Fruit fly (Drosophila melanogaster): ENCODE data around the gene a6.

a6 gene

dm6 chrX:1705929-1706328 is 10.2 kb upstream of the a6 start (continued):
- no peak for TF ChIP-seq achi (GFP tag; optimal IDR thresholded peaks at IDR 0.05)
- no peak for TF ChIP-seq esn (GFP tag; optimal IDR thresholded peaks at IDR 0.05)
- peak; percentile 4 for TF ChIP-seq cyc (GFP tag; optimal IDR thresholded peaks at IDR 0.05)
- TF ChIP-seq topi (GFP tag; optimal IDR thresholded peaks at IDR 0.05) = peak; percentile 32
- no peak for TF ChIP-seq Hr39 (GFP tag; optimal IDR thresholded peaks at IDR 0.05)
- no peak for TF ChIP-seq salr (GFP tag; optimal IDR thresholded peaks at IDR 0.05)
- TF ChIP-seq acj6 (GFP tag; optimal IDR thresholded peaks at IDR 0.05) = no peak
- TF ChIP-seq Eip78C (GFP tag) = peak; percentile 16
- TF ChIP-seq CG6854 (GFP tag; optimal IDR thresholded peaks at IDR 0.05) = no peak
- 0 out of 2 replicates have a peak, but pooled peaks have one; percentile 9 for TF ChIP-seq CG15336 (GFP tag; IDR thresholded peaks at IDR 0.05)
- no peak for TF ChIP-seq Sox15 (GFP tag; optimal IDR thresholded peaks at IDR 0.05)
- TF ChIP-seq Met (GFP tag; optimal IDR thresholded peaks at IDR 0.05) = no peak
- no peak for TF ChIP-seq CG6163 (GFP tag; IDR thresholded peaks at IDR 0.05)
- TF ChIP-seq pdm3 (GFP tag; optimal IDR thresholded peaks at IDR 0.05) = no peak
- no peak for TF ChIP-seq dac (GFP tag; optimal IDR thresholded peaks at IDR 0.05)
- no peak for TF ChIP-seq eg (GFP tag; IDR thresholded peaks at IDR 0.05)
- TF ChIP-seq Blimp-1 (GFP tag; optimal IDR thresholded peaks at IDR 0.05) = no peak
- TF ChIP-seq svp (GFP tag) = peak; percentile 55
- TF ChIP-seq CG32006 (GFP tag; optimal IDR thresholded peaks at IDR 0.05) = no peak
- TF ChIP-seq CG8119 (GFP tag; IDR thresholded peaks at IDR 0.05) = no peak
- no peak for TF ChIP-seq lz (GFP tag; optimal IDR thresholded peaks at IDR 0.05)
- no peak for TF ChIP-seq Lpt (GFP tag; optimal IDR thresholded peaks at IDR 0.05)
- no peak for TF ChIP-seq net (GFP tag; optimal IDR thresholded peaks at IDR 0.05)
- TF ChIP-seq CG3919 (GFP tag; optimal IDR thresholded peaks at IDR 0.05) = no peak
- TF ChIP-seq CG16779 (tag; optimal IDR thresholded peaks at IDR 0.05) = no peak
- TF ChIP-seq Ets96B (tag; optimal IDR thresholded peaks at IDR 0.05) = peak; percentile 50
- TF ChIP-seq CG8319 (GFP tag; optimal IDR thresholded peaks at IDR 0.05) = no peak
- no peak for TF ChIP-seq Hr38 (GFP tag; optimal IDR thresholded peaks at IDR 0.05)
- no peak for TF ChIP-seq ss (GFP tag; optimal IDR thresholded peaks at IDR 0.05)
- no peak for TF ChIP-seq CG9139 (GFP tag; optimal IDR thresholded peaks at IDR 0.05)

dm6 chrX:1692553-1692952 is 3.1 kb downstream of the a6 start, which contains the start of gene CG32809:
Gene CG32809, minus strand, starts transcription at chrX:1692768.
- TF ChIP-seq Smox (GFP tag; optimal IDR thresholded peaks at IDR 0.05) = no peak
- TF ChIP-seq fd85E (GFP tag; optimal IDR thresholded peaks at IDR 0.05) = no peak
- TF ChIP-seq achi (GFP tag; optimal IDR thresholded peaks at IDR 0.05) = no peak
- no peak for TF ChIP-seq OdsH (GFP tag; optimal IDR thresholded peaks at IDR 0.05)
- no peak for TF ChIP-seq CG11902 (GFP tag; optimal IDR thresholded peaks at IDR 0.05)

- TF ChIP-seq dsx (GFP tag; optimal IDR thresholded peaks at IDR 0.05; ENCODE audit: poor library complexity, severe bottlenecking) (no peak), Eip78C (GFP tag) (peak; percentile 22), CG6808 (GFP tag; optimal IDR thresholded peaks at IDR 0.05) (no peak)
Measured at dm6 chrX:1691475-1691874, 4.2 kb downstream of the a6 start.

- no peak for TF ChIP-seq vri (GFP tag; optimal IDR thresholded peaks at IDR 0.05)
- TF ChIP-seq Gug (GFP tag; IDR thresholded peaks at IDR 0.05) = no peak
- peak; percentile 39 for TF ChIP-seq Blimp-1 (GFP tag; optimal IDR thresholded peaks at IDR 0.05)
- no peak for TF ChIP-seq OdsH (GFP tag; optimal IDR thresholded peaks at IDR 0.05)
Measured at dm6 chrX:1686305-1686704, 9.4 kb downstream of the a6 start, which contains the start of gene b6. Gene b6, plus strand, starts transcription at chrX:1686624.
